Fruit fly (Drosophila melanogaster) whole organism, wandering third instar larva: Measurements from ENCODE around the gene CG42594.

Source experiments
- CrebA ChIP-seq: fragments of 200-800 bp; sonication (Bioruptor generic); optimal IDR thresholded peaks from 2 replicates; lab custom pipeline; 2016; ENCODE audit warnings: missing biosample characterization, mild to moderate bottlenecking, missing genetic modification characterization, borderline replicate concordance
- Dfd ChIP-seq: fragments of >200 bp; optimal IDR thresholded peaks from 2 replicates; lab custom pipeline; 2017; ENCODE audit warnings: missing biosample characterization, missing genetic modification characterization
- HLH106 ChIP-seq: fragments of 200-800 bp; optimal IDR thresholded peaks from 3 replicates; lab custom pipeline; 2019; ENCODE audit warnings: missing biosample characterization, mild to moderate bottlenecking, missing genetic modification characterization, moderate library complexity
- OdsH ChIP-seq: fragments of 200-800 bp; sonication (Bioruptor generic); optimal IDR thresholded peaks from 2 replicates; lab custom pipeline; 2016; ENCODE audit warnings: missing biosample characterization, mild to moderate bottlenecking, missing genetic modification characterization
- Rel ChIP-seq, 2 experiments: fragments of 200-800 bp; sonication (Bioruptor generic) in 1 of 2; optimal IDR thresholded peaks; 2 replicates in 1 of 2; 3 replicates in 1 of 2; lab custom pipeline; 2016 to 2019; ENCODE audit warnings: mild to moderate bottlenecking in 2 of 2, missing biosample characterization in 2 of 2, missing genetic modification characterization in 2 of 2, moderate library complexity in 1 of 2
- h ChIP-seq: fragments of 200-800 bp; sonication (Bioruptor generic); optimal IDR thresholded peaks from 3 replicates; lab custom pipeline; 2016; ENCODE audit warnings: missing biosample characterization, mild to moderate bottlenecking, missing genetic modification characterization
- pan ChIP-seq: fragments of >200 bp; optimal IDR thresholded peaks from 2 replicates; lab custom pipeline; 2017
- psq ChIP-seq: fragments of 200-800 bp; sonication (Bioruptor generic); optimal IDR thresholded peaks from 3 replicates; lab custom pipeline; 2017; ENCODE audit warnings: missing biosample characterization, mild to moderate bottlenecking, missing genetic modification characterization, moderate library complexity
- rgr ChIP-seq: fragments of 200-800 bp; sonication (Bioruptor generic); optimal IDR thresholded peaks from 3 replicates; lab custom pipeline; 2016; ENCODE audit warnings: missing biosample characterization, mild to moderate bottlenecking, missing genetic modification characterization

DNA sequence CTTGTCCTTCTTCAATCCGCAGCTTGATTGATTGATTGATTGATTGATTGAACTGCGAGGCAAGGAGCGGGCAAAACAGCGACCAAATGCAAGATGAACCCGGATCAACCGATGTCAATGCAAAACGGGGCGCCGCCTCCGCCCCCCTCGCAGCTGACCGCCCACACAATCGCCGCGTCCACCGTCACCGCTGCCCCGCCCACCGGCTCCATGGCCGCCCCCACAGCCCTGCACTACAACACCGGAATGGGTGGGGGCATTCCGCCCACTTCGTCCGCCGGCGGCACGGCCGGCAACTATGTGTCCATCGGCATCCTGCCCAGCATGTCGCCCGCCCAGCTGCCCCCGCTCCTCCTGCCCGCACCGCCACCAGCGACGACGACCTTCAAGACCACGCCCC, 54.0 kb downstream of the CG42594 start:
- TF ChIP-seq h (no peak), psq (no peak), HLH106 (tag; lab: Kevin White, UChicago) (no peak), Rel (GFP tag; optimal IDR thresholded peaks at IDR 0.05; lab: Kevin White, UChicago) (no peak), Rel (tag; optimal IDR thresholded peaks at IDR 0.05; lab: Kevin White, UChicago) (no peak), pan (lab: Kevin White, UChicago) (no peak), Dfd (GFP tag; lab: Kevin White, UChicago) (peak; percentile 78), OdsH (GFP tag; lab: Kevin White, UChicago) (no peak), rgr (no peak), CrebA (GFP tag; lab: Kevin White, UChicago) (no peak)
